Worm (Caenorhabditis elegans): ENCODE results near the gene suex-2.

- no peak for TF ChIP-seq lag-1 (GFP tag; IDR thresholded peaks at IDR 0.05)
- TF ChIP-seq unc-62 (GFP tag; optimal IDR thresholded peaks at IDR 0.05): no peak
- no peak for TF ChIP-seq nfya-1 (tag; optimal IDR thresholded peaks at IDR 0.05; ENCODE audit: borderline replicate concordance, insufficient read depth)
- no peak for TF ChIP-seq pha-4 (tag; optimal IDR thresholded peaks at IDR 0.05)
- TF ChIP-seq let-607 (tag; optimal IDR thresholded peaks at IDR 0.05): no peak
- no peak for TF ChIP-seq dpff-1 (tag; optimal IDR thresholded peaks at IDR 0.05)
- TF ChIP-seq egl-18 (GFP tag; IDR thresholded peaks at IDR 0.05): no peak
These were observed 16.5 kb downstream of the suex-2 start, which contains the start of gene nstp-1 for ce11 chrIV:8984566-8984965.
